Fruit fly (Drosophila melanogaster) whole organism, embryonic: ENCODE measurements around the gene CG34056.

Source experiments
- Aef1 ChIP-seq: fragments of 200-800 bp; sonication (Bioruptor generic); IDR thresholded peaks from 3 replicates; pipeline ENCODE4 v1.3.6; 2022; ENCODE audit warnings: missing biosample characterization, missing genetic modification characterization
- Atf-2 ChIP-seq: fragments of 200-800 bp; sonication (Bioruptor generic); optimal IDR thresholded peaks from 2 replicates; lab custom pipeline; 2016; ENCODE audit warnings: missing biosample characterization, missing genetic modification characterization
- Blimp-1 ChIP-seq: fragments of 200-800 bp; sonication (Bioruptor generic); optimal IDR thresholded peaks from 3 replicates; lab custom pipeline; 2018; ENCODE audit warnings: missing biosample characterization, missing genetic modification characterization, mild to moderate bottlenecking, moderate library complexity, missing genetic modification reagents
- Bteb2 ChIP-seq: fragments of 200-800 bp; sonication (Bioruptor generic); optimal IDR thresholded peaks from 2 replicates; lab custom pipeline; 2016; ENCODE audit warnings: missing biosample characterization, missing genetic modification characterization
- CG10147 ChIP-seq: fragments of 200-800 bp; sonication (Bioruptor generic); optimal IDR thresholded peaks from 2 replicates; lab custom pipeline; 2019; ENCODE audit warnings: missing biosample characterization, mild to moderate bottlenecking, missing genetic modification characterization, moderate library complexity
- CG10979 ChIP-seq: fragments of 200-800 bp; sonication (Bioruptor generic); optimal IDR thresholded peaks from 2 replicates; lab custom pipeline; 2018; ENCODE audit warnings: missing biosample characterization, mild to moderate bottlenecking, missing genetic modification characterization, moderate library complexity
- CG13894 ChIP-seq: fragments of 200-800 bp; sonication (Bioruptor generic); optimal IDR thresholded peaks from 3 replicates; lab custom pipeline; 2018; ENCODE audit warnings: missing biosample characterization, mild to moderate bottlenecking, missing genetic modification characterization, moderate library complexity
- CG15011 ChIP-seq: fragments of 200-800 bp; sonication (Bioruptor generic); optimal IDR thresholded peaks from 3 replicates; lab custom pipeline; 2018; ENCODE audit warnings: missing biosample characterization, mild to moderate bottlenecking, missing genetic modification characterization
- CG2116 ChIP-seq: fragments of 200-800 bp; sonication (Bioruptor generic); optimal IDR thresholded peaks from 3 replicates; lab custom pipeline; 2018; ENCODE audit warnings: missing biosample characterization, mild to moderate bottlenecking, missing genetic modification characterization
- CG2712 ChIP-seq: fragments of 200-800 bp; optimal IDR thresholded peaks from 3 replicates; lab custom pipeline; 2019; ENCODE audit warnings: missing biosample characterization, mild to moderate bottlenecking, missing genetic modification characterization, moderate library complexity
- CG31441 ChIP-seq: fragments of 200-800 bp; sonication (Bioruptor generic); IDR thresholded peaks from 2 replicates; pipeline ENCODE4 v1.3.6; 2022; ENCODE audit warnings: missing biosample characterization, missing genetic modification characterization
- CG32532 ChIP-seq: fragments of 200-800 bp; sonication (Bioruptor generic); IDR thresholded peaks from 2 replicates; pipeline ENCODE4 v1.3.6; 2022; ENCODE audit warnings: missing biosample characterization, missing genetic modification characterization
- CG32767 ChIP-seq: fragments of 200-800 bp; sonication (Bioruptor generic); IDR thresholded peaks from 2 replicates; pipeline ENCODE4 v1.3.6; 2022; ENCODE audit warnings: missing biosample characterization, missing genetic modification characterization
- CG4820 ChIP-seq: fragments of 200-800 bp; sonication (Bioruptor generic); optimal IDR thresholded peaks from 3 replicates; lab custom pipeline; 2016; ENCODE audit warnings: missing biosample characterization, missing genetic modification characterization
- CG6654 ChIP-seq: fragments of 200-800 bp; sonication (Bioruptor generic); optimal IDR thresholded peaks from 2 replicates; lab custom pipeline; 2017; ENCODE audit warnings: missing biosample characterization, mild to moderate bottlenecking, missing genetic modification characterization
- CG6689 ChIP-seq: fragments of 200-800 bp; sonication (Bioruptor generic); IDR thresholded peaks from 2 replicates; pipeline ENCODE4 v1.3.6; 2022; ENCODE audit warnings: missing biosample characterization, missing genetic modification characterization
- CG6813 ChIP-seq: fragments of 200-800 bp; sonication (Bioruptor generic); optimal IDR thresholded peaks from 2 replicates; lab custom pipeline; 2017; ENCODE audit warnings: missing biosample characterization, missing genetic modification characterization, mild to moderate bottlenecking, moderate library complexity, missing genetic modification reagents
- CG8478 ChIP-seq: fragments of >200 bp; optimal IDR thresholded peaks from 2 replicates; lab custom pipeline; 2018
- CrebB ChIP-seq: fragments of 200-800 bp; sonication (Bioruptor generic); optimal IDR thresholded peaks from 3 replicates; lab custom pipeline; 2018; ENCODE audit warnings: missing biosample characterization, mild to moderate bottlenecking, missing genetic modification characterization
- D19A ChIP-seq: fragments of 200-800 bp; optimal IDR thresholded peaks from 3 replicates; lab custom pipeline; 2019; ENCODE audit warnings: missing biosample characterization, mild to moderate bottlenecking, missing genetic modification characterization, moderate library complexity
- Doc3 ChIP-seq: fragments of 200-800 bp; sonication (Bioruptor generic); IDR thresholded peaks from 3 replicates; pipeline ENCODE4 v1.3.6; 2022; ENCODE audit warnings: missing biosample characterization, missing genetic modification characterization; ENCODE audit not compliant: partially characterized antibody
- Fer2 ChIP-seq: fragments of 200-800 bp; sonication (Bioruptor generic); optimal IDR thresholded peaks from 2 replicates; lab custom pipeline; 2018; ENCODE audit warnings: missing biosample characterization, mild to moderate bottlenecking, missing genetic modification characterization, moderate library complexity
- Gsc ChIP-seq: fragments of 200-800 bp; sonication (Bioruptor generic); IDR thresholded peaks from 2 replicates; pipeline ENCODE4 v1.3.6; 2022; ENCODE audit warnings: missing biosample characterization, missing genetic modification characterization
- HLH4C ChIP-seq: fragments of 200-800 bp; sonication (Bioruptor generic); IDR thresholded peaks from 3 replicates; pipeline ENCODE4 v1.3.6; 2022; ENCODE audit warnings: missing biosample characterization, missing genetic modification characterization; ENCODE audit not compliant: partially characterized antibody
- Hmr ChIP-seq: fragments of 200-800 bp; sonication (Bioruptor generic); optimal IDR thresholded peaks from 3 replicates; lab custom pipeline; 2017; ENCODE audit warnings: mild to moderate bottlenecking, missing biosample characterization, missing genetic modification reagents, missing genetic modification characterization
- Hr78 ChIP-seq, 2 experiments: fragments of 200-800 bp in 1 of 2; fragments of >200 bp in 1 of 2; sonication (Bioruptor generic) in 1 of 2; optimal IDR thresholded peaks; 2 replicates each; lab custom pipeline; 2017 to 2019; ENCODE audit warnings: missing biosample characterization in 2 of 2, missing genetic modification characterization in 2 of 2, mild to moderate bottlenecking in 1 of 2, moderate library complexity in 1 of 2
- Med ChIP-seq: fragments of 200-800 bp; sonication (Bioruptor generic); peaks from one replicate; lab custom pipeline; 2016; ENCODE audit warnings: missing biosample characterization, missing genetic modification characterization, mild to moderate bottlenecking, inconsistent platforms, moderate library complexity
- Neu2 ChIP-seq: fragments of 200-800 bp; sonication (Bioruptor generic); optimal IDR thresholded peaks from 3 replicates; lab custom pipeline; 2016; ENCODE audit warnings: missing biosample characterization, missing genetic modification characterization, borderline replicate concordance
- Optix ChIP-seq: fragments of 200-800 bp; sonication (Bioruptor generic); IDR thresholded peaks from 3 replicates; pipeline ENCODE4 v1.3.6; 2022; ENCODE audit warnings: missing biosample characterization, missing genetic modification characterization
- PHDP ChIP-seq: fragments of 200-800 bp; sonication (Bioruptor generic); optimal IDR thresholded peaks from 3 replicates; lab custom pipeline; 2018; ENCODE audit warnings: missing biosample characterization, mild to moderate bottlenecking, missing genetic modification characterization, moderate library complexity
- Ptx1 ChIP-seq: fragments of 200-800 bp; sonication (Bioruptor generic); IDR thresholded peaks from 2 replicates; pipeline ENCODE4 v1.3.6; 2022; ENCODE audit warnings: missing biosample characterization, missing genetic modification characterization
- Rfx ChIP-seq: fragments of 200-800 bp; sonication (Bioruptor generic); IDR thresholded peaks from 2 replicates; pipeline ENCODE4 v1.3.6; 2022; ENCODE audit warnings: missing biosample characterization, missing genetic modification characterization
- Spps ChIP-seq: fragments of 200-800 bp; sonication (Bioruptor generic); optimal IDR thresholded peaks from 2 replicates; lab custom pipeline; 2018; ENCODE audit warnings: missing biosample characterization, mild to moderate bottlenecking, missing genetic modification characterization
- Trl ChIP-seq, 3 experiments: fragments of >200 bp in 2 of 3; fragments of 200-800 bp in 1 of 3; sonication (Bioruptor generic) in 1 of 3; optimal IDR thresholded peaks; 2 replicates in 1 of 3; 3 replicates in 2 of 3; lab custom pipeline; 2016 to 2017; ENCODE audit warnings: missing biosample characterization in 1 of 3, missing genetic modification characterization in 1 of 3
- ap ChIP-seq: fragments of 200-800 bp; sonication (Bioruptor generic); IDR thresholded peaks from 2 replicates; pipeline ENCODE4 v1.3.6; 2022; ENCODE audit warnings: missing biosample characterization, missing genetic modification characterization
- cas ChIP-seq: fragments of 200-800 bp; sonication (Bioruptor generic); IDR thresholded peaks from 2 replicates; pipeline ENCODE4 v1.3.6; 2022; ENCODE audit warnings: missing biosample characterization, missing genetic modification characterization
- chinmo ChIP-seq: fragments of 200-800 bp; sonication (Bioruptor generic); IDR thresholded peaks from 4 replicates; pipeline ENCODE4 v1.3.6; 2022; ENCODE audit warnings: missing biosample characterization, missing genetic modification characterization; ENCODE audit not compliant: partially characterized antibody
- dimm ChIP-seq: fragments of 200-800 bp; sonication (Bioruptor generic); IDR thresholded peaks from 2 replicates; pipeline ENCODE4 v1.3.6; 2022; ENCODE audit warnings: missing biosample characterization, missing genetic modification characterization
- gem ChIP-seq: fragments of 200-800 bp; sonication (Bioruptor generic); optimal IDR thresholded peaks from 2 replicates; lab custom pipeline; 2019; ENCODE audit warnings: missing biosample characterization, mild to moderate bottlenecking, missing genetic modification characterization, moderate library complexity
- lmd ChIP-seq: fragments of 200-800 bp; sonication (Bioruptor generic); IDR thresholded peaks from 2 replicates; pipeline ENCODE4 v1.3.6; 2022; ENCODE audit warnings: missing biosample characterization, missing genetic modification characterization
- mld ChIP-seq: fragments of 200-800 bp; sonication (Bioruptor generic); IDR thresholded peaks from 3 replicates; pipeline ENCODE4 v1.3.6; 2022; ENCODE audit warnings: missing biosample characterization, missing genetic modification characterization; ENCODE audit not compliant: partially characterized antibody
- pho ChIP-seq: fragments of 200-800 bp; sonication (Bioruptor generic); optimal IDR thresholded peaks from 2 replicates; lab custom pipeline; 2016; ENCODE audit warnings: missing biosample characterization, missing genetic modification characterization
- pros ChIP-seq: fragments of 200-800 bp; sonication (Bioruptor generic); optimal IDR thresholded peaks from 3 replicates; lab custom pipeline; 2019; ENCODE audit warnings: missing biosample characterization, mild to moderate bottlenecking, missing genetic modification characterization, moderate library complexity
- psq ChIP-seq: fragments of 200-800 bp; sonication (Bioruptor generic); optimal IDR thresholded peaks from 2 replicates; lab custom pipeline; 2017; ENCODE audit warnings: missing biosample characterization, missing genetic modification characterization
- sd ChIP-seq: fragments of 200-800 bp; sonication (Bioruptor generic); optimal IDR thresholded peaks from 3 replicates; lab custom pipeline; 2018; ENCODE audit warnings: missing biosample characterization, mild to moderate bottlenecking, missing genetic modification characterization, moderate library complexity
- tap ChIP-seq: fragments of 200-800 bp; optimal IDR thresholded peaks from 3 replicates; lab custom pipeline; 2019; ENCODE audit warnings: missing biosample characterization, mild to moderate bottlenecking, missing genetic modification characterization, moderate library complexity
- vfl ChIP-seq: fragments of 200-800 bp; sonication (Bioruptor generic); optimal IDR thresholded peaks from 2 replicates; lab custom pipeline; 2016; ENCODE audit warnings: missing biosample characterization, missing genetic modification characterization
- yki ChIP-seq: fragments of >200 bp; optimal IDR thresholded peaks from 3 replicates; lab custom pipeline; 2018

The CG34056 gene

DNA sequence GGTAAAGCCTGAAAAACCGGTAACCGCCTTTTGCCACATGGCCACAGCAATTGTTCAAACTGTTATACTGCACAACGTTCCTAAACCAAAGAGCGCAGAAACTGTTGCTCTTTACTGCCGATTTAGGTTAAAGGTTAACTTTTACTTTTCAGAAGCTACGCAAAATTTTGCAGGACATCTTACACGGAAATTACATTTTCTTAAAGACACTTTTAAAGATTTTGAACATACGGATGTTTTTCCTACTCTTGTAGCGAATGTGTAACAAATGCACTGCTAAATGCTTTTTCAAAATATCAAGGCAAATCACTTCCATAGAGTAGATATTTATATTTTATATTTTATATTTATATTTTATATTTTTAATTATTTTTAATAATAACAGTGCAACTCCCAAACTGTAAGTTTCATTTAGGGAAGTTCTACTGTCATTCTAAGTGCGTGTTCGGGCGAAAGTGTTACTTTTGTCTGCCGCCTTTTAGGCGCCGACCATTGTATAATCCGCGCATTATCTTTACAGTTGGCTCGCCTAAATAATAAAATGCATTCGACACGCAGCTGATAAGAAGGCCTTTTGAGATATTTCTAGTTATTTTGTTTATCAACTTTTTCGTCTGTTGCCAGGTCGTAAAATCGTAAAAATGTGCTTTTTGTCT, 13.4 kb upstream of the CG34056 start (continued):
- TF ChIP-seq Med (no peak), dimm (GFP tag; lab: Robert Waterston, UW) (no peak), CG8478 (lab: Kevin White, UChicago) (no peak), D19A (tag; lab: Kevin White, UChicago) (peak; percentile 40), CrebB (no peak), CG31441 (GFP tag; lab: Robert Waterston, UW) (peak; percentile 58; the same call in 1 of the 2 replicates), CG32767 (GFP tag; lab: Robert Waterston, UW) (no peak), CG6689 (0 out of 2 replicates have a peak, but pooled peaks have one; percentile 30), gem (peak; percentile 54), Ptx1 (GFP tag; lab: Robert Waterston, UW) (peak; percentile 57), Spps (tag; lab: Kevin White, UChicago) (no peak), Doc3 (GFP tag; lab: Robert Waterston, UW) (no peak), CG6654 (GFP tag; lab: Kevin White, UChicago) (peak; percentile 15), Blimp-1 (GFP tag; lab: Kevin White, UChicago) (peak; percentile 54), CG6813 (peak; percentile 40), CG2116 (GFP tag; lab: Kevin White, UChicago) (no peak), mld (GFP tag; lab: Robert Waterston, UW) (no peak), sd (tag; lab: Kevin White, UChicago) (no peak), tap (tag; lab: Kevin White, UChicago) (peak; percentile 50), Rfx (GFP tag; lab: Robert Waterston, UW) (peak; percentile 33), cas (GFP tag; lab: Robert Waterston, UW) (no peak), Hr78 (GFP tag; optimal IDR thresholded peaks at IDR 0.05; lab: Kevin White, UChicago) (peak in 1 of 2 experiments; percentile 54), CG2712 (tag; lab: Kevin White, UChicago) (peak; percentile 57), CG10979 (tag; lab: Kevin White, UChicago) (peak; percentile 40)

- TF ChIP-seq PHDP (tag; lab: Kevin White, UChicago) = no peak
- TF ChIP-seq Atf-2 (GFP tag; lab: Kevin White, UChicago) = no peak
- 0 out of 2 replicates have a peak, but pooled peaks have one; percentile 18 for TF ChIP-seq lmd (GFP tag; lab: Robert Waterston, UW)
- peak; percentile 94 for TF ChIP-seq CG13894 (tag; lab: Kevin White, UChicago)
- TF ChIP-seq Hr78 (GFP tag; optimal IDR thresholded peaks at IDR 0.05; lab: Kevin White, UChicago) = peak in 1 of 2 experiments; percentile 51
- TF ChIP-seq CG10147 = no peak
- TF ChIP-seq CG15011 = no peak
- TF ChIP-seq pros (GFP tag; lab: Kevin White, UChicago) = peak; percentile 81
- peak; percentile 50 to 54 for TF ChIP-seq Trl (optimal IDR thresholded peaks at IDR 0.05; lab: Kevin White, UChicago)
- no peak for TF ChIP-seq Trl (GFP tag; optimal IDR thresholded peaks at IDR 0.05; lab: Kevin White, UChicago)
- TF ChIP-seq ap = no peak
- TF ChIP-seq Gsc = no peak
- TF ChIP-seq Fer2 (tag; lab: Kevin White, UChicago) = no peak
- TF ChIP-seq Hmr = no peak
- no peak for TF ChIP-seq Bteb2
- TF ChIP-seq Rfx (GFP tag; lab: Robert Waterston, UW) = 0 out of 2 replicates have a peak, but pooled peaks have one; percentile 29
- no peak for TF ChIP-seq psq
- TF ChIP-seq Optix (GFP tag; lab: Robert Waterston, UW) = no peak
- TF ChIP-seq chinmo (GFP tag; lab: Robert Waterston, UW) = 0 out of 4 replicates have a peak, but pooled peaks have one; percentile 19
- no peak for TF ChIP-seq CG4820
- peak; percentile 19; the same call in 1 of the 2 replicates for TF ChIP-seq CG32532 (GFP tag; lab: Robert Waterston, UW)
- no peak for TF ChIP-seq vfl (GFP tag; lab: Kevin White, UChicago)
- no peak for TF ChIP-seq CG8478 (lab: Kevin White, UChicago)
- no peak for TF ChIP-seq Neu2 (GFP tag; lab: Kevin White, UChicago)
- TF ChIP-seq HLH4C (GFP tag; lab: Robert Waterston, UW) = no peak
- no peak for TF ChIP-seq yki
- TF ChIP-seq pho (GFP tag; lab: Kevin White, UChicago) = no peak
- no peak for TF ChIP-seq Aef1
Measured at dm6 chr3L:882892-883255, 12.9 kb upstream of the CG34056 start.
